Fruit fly (Drosophila melanogaster): ENCODE data around the gene Edem2.

The Edem2 gene

DNA sequence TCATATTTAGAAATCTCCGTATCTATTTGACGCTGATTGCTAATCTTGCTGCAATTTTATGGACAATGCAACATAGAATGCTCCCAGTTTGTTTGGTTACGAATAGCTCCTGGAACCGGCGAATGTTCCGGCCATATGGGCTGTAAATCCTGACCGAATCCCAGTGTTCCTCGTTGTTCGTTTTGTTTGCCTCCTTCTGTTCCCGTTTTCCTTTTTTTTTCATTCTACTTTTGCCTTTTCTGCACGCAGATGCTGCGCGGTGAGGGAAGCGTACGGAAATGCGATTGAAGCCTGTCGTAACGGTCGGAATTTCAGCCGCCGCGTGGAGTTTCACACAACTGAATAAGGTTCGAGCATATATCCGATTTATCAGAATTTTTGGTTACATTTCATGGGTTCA lies 15.9 kb upstream of the Edem2 start, which contains the start of gene CG43925:
TSS of gene CG43925 (plus strand) at position 301 of the 400 bp plus-strand sequence.
- TF ChIP-seq ttk (optimal IDR thresholded peaks at IDR 0.05) = no peak
- no peak for TF ChIP-seq insv (optimal IDR thresholded peaks at IDR 0.05)
- no peak for TF ChIP-seq h (optimal IDR thresholded peaks at IDR 0.05)
- no peak for TF ChIP-seq Myc (optimal IDR thresholded peaks at IDR 0.05)
- no peak for TF ChIP-seq Sin3A (optimal IDR thresholded peaks at IDR 0.05)
- TF ChIP-seq psq (optimal IDR thresholded peaks at IDR 0.05) = no peak

DNA sequence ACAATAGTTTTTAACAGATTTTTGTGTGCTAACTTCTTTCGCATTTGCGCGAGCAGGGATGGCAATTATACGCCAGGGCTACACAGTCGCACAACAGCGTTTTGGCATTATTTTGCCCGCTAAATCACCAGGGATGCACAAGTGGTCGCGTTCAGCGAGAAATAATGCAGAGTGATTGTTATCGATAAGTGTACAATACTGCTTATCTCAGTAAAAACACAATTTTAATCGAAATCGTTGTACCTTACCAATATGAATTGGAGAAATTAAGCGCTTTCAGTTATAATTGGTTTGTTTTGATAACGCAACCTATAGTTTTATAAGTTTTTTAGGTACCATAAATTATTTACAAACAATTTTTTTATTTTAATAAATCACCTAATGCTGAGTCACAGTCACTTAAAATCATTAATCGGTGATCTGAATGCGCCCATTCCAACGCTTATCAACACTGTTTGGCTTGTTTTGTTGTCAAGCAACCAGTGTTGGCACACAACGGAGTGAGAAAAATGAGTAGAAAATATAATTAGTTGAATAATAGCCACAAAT lies 15.2 kb upstream of the Edem2 start, which contains the start of the genes Sfmbt and CG5439:
TSS of gene Sfmbt (minus strand) at position 85 of the 549 bp plus-strand sequence.
TSS of gene CG5439 (plus strand) at position 450 of the 549 bp plus-strand sequence.
- TF ChIP-seq Myc (optimal IDR thresholded peaks at IDR 0.05) = no peak
- no peak for TF ChIP-seq insv (optimal IDR thresholded peaks at IDR 0.05)
- no peak for TF ChIP-seq h (optimal IDR thresholded peaks at IDR 0.05)
- no peak for TF ChIP-seq Sin3A (optimal IDR thresholded peaks at IDR 0.05)
- no peak for TF ChIP-seq ttk (optimal IDR thresholded peaks at IDR 0.05)
- TF ChIP-seq psq (optimal IDR thresholded peaks at IDR 0.05) = no peak

DNA sequence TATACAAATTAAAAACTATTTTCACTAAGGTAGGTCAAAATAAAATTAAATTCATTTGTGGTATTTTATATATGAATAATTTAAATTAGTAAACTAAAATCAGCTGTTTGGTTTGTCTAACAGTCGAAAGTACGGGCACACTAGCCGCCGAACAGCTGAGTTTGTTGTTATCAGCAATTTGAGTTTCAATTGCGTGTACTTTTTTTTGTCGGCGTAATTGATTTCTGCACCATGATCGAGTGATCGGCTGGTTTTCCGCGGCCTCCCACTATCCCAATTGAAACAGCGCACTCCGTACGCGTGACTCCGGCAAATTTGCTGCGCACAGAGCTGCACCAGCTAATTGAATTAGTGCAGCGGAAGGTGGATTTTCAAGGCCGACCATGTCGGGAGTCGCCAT lies 12.9 kb upstream of the Edem2 start, which contains the start of gene Alg7:
TSS of gene Alg7 (plus strand) at position 153 of the 400 bp plus-strand sequence.
- peak; percentile 53 for TF ChIP-seq insv (optimal IDR thresholded peaks at IDR 0.05)
- TF ChIP-seq h (optimal IDR thresholded peaks at IDR 0.05) = no peak

DNA sequence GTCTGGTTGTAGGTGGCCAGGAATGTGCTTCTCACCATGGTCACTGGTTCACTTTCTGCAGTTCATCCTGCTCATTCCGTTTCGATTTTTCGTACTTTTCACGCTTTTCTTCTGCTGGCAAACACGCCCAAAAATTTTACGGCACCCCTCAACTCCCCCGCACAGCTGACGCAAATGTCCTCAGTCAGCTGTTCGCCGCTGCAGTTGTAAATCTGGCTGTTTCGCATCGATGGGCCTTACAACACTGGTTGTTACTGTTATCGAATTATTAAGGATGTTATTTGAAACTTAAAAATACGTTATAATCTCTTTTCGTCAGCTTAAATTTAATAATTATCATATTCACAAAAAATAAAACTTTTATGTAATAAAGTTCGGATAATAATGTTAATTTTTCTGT lies 9.6 kb upstream of the Edem2 start, which contains the start of gene Mgat3:
TSS of gene Mgat3 (minus strand) at position 182 of the 400 bp plus-strand sequence.
- no peak for TF ChIP-seq psq (optimal IDR thresholded peaks at IDR 0.05)
- no peak for TF ChIP-seq ttk (optimal IDR thresholded peaks at IDR 0.05)
- no peak for TF ChIP-seq insv (optimal IDR thresholded peaks at IDR 0.05)
- no peak for TF ChIP-seq h (optimal IDR thresholded peaks at IDR 0.05)
- TF ChIP-seq Sin3A (optimal IDR thresholded peaks at IDR 0.05) = no peak
- no peak for TF ChIP-seq Myc (optimal IDR thresholded peaks at IDR 0.05)

DNA sequence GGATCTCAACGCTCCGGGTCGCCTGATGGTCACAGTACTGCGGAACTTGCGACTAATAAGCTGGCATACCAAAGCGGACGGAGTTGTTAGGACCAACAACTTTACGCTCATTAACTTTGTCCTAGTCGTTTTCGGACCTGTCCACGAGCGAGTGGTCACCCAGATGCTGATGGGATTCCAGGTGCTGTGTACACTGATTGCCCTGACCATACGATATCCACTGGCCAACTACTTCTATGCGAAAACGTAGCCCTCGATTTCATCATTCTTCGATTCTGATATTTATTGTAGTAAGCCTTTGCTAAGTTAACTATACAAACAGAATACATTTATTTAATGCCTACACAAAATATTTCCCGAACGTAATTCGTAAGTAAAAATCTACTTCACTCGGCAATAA lies 8.9 kb upstream of the Edem2 start, which contains the start of gene Rsph1:
TSS of gene Rsph1 (plus strand) at position 301 of the 400 bp plus-strand sequence.
- TF ChIP-seq Myc (optimal IDR thresholded peaks at IDR 0.05) (no peak), psq (optimal IDR thresholded peaks at IDR 0.05) (no peak), ttk (optimal IDR thresholded peaks at IDR 0.05) (no peak), Sin3A (optimal IDR thresholded peaks at IDR 0.05) (no peak), insv (optimal IDR thresholded peaks at IDR 0.05) (no peak), h (optimal IDR thresholded peaks at IDR 0.05) (no peak)

DNA sequence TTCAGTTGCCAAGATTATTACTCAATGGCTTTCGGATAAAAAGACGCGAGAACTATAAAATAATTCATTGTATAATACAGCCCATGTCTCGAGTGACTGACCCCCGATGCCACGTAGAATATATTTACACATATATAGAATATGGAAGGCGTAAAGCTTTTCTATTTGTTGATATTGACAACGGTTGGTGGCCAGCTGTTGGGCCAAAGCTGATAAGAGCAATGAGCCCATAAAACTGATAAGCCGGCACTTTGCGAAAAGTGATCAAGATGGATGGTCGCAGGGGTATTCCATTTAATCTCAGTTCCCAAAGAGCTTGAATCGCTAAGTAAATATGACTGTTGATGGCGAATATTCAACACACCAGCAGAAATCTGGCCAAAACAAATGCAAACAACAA lies 1.5 kb upstream of the Edem2 start:
- no peak for TF ChIP-seq h (optimal IDR thresholded peaks at IDR 0.05)
- TF ChIP-seq psq (optimal IDR thresholded peaks at IDR 0.05) = no peak
- TF ChIP-seq Myc (optimal IDR thresholded peaks at IDR 0.05) = no peak
- TF ChIP-seq insv (optimal IDR thresholded peaks at IDR 0.05) = no peak
- no peak for TF ChIP-seq Sin3A (optimal IDR thresholded peaks at IDR 0.05)
- no peak for TF ChIP-seq ttk (optimal IDR thresholded peaks at IDR 0.05)

DNA sequence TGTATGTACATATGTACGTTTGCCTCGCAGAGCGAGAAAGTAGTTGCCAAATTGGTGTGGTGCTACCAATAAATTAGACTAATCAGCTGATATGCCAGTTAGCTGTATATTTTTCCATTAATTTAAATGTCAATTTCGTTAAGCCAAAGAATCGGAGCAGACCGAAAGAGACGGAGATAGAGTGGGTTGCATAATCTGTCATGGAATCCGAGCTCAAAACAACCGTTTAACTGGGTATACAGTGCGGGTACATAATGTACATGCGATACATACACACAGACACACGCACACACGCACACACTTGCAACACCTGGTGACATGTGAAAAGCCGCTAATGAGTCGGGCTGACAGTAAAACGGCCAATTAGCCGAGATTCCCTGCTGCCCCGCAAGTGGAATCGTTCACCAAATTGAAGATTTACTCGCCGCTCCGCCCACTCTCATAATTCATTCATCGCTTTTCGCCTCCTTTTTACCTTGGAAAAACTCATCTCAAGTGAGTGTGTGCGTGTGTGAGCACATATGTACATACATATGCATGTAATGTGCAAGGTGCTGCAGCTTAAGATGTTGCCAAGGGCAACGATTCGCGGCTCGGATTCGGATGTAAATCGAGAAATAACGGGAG lies 836 bp upstream of the Edem2 start:
- TF ChIP-seq h (optimal IDR thresholded peaks at IDR 0.05) (no peak), psq (optimal IDR thresholded peaks at IDR 0.05) (no peak), insv (optimal IDR thresholded peaks at IDR 0.05) (no peak), ttk (optimal IDR thresholded peaks at IDR 0.05) (no peak), Myc (optimal IDR thresholded peaks at IDR 0.05) (no peak), Sin3A (optimal IDR thresholded peaks at IDR 0.05) (no peak)

DNA sequence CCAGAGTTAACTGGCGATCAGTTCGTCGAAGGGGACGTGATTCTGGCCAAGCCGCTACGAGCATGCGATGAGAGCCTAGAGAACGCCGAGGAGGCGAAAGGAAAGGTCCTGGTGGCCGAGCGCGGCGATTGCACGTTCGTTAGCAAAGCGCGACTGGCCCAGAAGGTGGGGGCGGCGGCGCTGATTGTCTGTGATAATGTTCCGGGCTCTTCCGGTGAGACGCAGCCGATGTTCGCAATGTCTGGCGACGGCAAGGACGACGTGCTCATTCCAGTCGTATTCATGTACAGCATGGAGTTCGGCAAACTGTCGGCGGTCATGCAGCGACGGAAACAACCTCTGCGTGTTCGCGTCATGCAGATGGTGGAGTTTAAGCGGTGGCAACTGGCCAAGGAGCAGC lies 3.8 kb downstream of the Edem2 start:
- TF ChIP-seq psq (optimal IDR thresholded peaks at IDR 0.05) (no peak), Sin3A (optimal IDR thresholded peaks at IDR 0.05) (no peak), Myc (optimal IDR thresholded peaks at IDR 0.05) (no peak), ttk (optimal IDR thresholded peaks at IDR 0.05) (no peak), insv (optimal IDR thresholded peaks at IDR 0.05) (no peak), h (optimal IDR thresholded peaks at IDR 0.05) (no peak)

DNA sequence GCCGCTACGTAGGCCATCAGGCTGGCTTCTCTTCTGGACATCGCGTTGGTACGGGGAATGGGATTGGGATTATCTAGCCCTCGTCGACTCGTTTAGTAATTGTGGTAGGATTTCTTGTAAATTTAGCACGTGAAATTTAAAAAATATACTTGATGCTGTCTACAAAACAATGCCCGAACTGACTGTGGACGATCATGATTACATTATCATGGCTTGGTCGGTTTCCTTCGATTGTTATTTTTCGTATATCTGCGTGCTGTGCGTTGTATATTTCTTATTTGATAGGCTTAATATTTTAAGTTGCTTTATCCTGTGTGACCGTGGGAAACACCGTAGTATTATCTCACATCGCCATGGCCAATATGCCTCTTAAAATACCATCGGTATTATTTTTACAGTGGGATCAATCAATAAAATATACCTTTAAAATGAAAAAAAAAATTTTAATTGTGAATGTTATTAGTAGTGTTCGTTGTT lies 11.0 kb downstream of the Edem2 start, which contains the start of gene CG16972:
TSS of gene CG16972 (minus strand) at position 336 of the 477 bp plus-strand sequence.
- no peak for TF ChIP-seq h (optimal IDR thresholded peaks at IDR 0.05)
- no peak for TF ChIP-seq ttk (optimal IDR thresholded peaks at IDR 0.05)
- no peak for TF ChIP-seq Myc (optimal IDR thresholded peaks at IDR 0.05)
- no peak for TF ChIP-seq insv (optimal IDR thresholded peaks at IDR 0.05)
- no peak for TF ChIP-seq Sin3A (optimal IDR thresholded peaks at IDR 0.05)
- no peak for TF ChIP-seq psq (optimal IDR thresholded peaks at IDR 0.05)

DNA sequence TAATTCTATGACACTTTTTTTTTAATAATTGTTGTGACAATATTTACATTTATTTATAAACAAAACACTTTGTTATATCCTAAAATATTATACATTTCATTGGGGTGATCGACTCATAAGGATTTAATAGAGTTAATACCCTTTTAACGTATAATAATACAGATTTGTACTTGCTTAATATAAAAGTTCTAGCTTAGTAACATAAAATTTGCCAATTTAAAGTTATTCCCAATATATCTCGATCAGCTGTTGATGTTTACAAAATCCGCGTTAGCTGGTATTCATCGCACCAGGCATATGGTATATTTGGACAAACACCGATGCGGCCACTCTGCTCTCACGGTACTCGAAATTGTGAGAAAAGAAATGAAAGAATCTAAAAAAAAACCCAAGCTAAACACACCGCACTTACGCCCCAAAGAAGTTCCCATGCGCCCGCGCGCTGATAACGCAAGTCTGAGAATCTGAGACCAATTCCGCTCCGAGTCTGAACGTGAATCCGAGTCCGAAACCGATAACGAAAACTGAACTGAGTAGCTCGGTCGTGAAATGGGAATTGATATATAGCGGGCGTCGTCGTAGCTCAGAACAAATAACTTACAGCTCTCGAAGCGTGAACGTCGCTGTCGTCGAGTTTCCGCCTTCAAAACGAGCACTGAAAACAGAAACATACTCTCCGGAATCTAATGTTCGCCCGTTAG lies 11.6 kb downstream of the Edem2 start, which contains the start of gene Pect:
TSS of gene Pect (plus strand) at position 326 of the 701 bp plus-strand sequence.
- no peak for TF ChIP-seq insv (optimal IDR thresholded peaks at IDR 0.05)
- TF ChIP-seq psq (optimal IDR thresholded peaks at IDR 0.05) = no peak
- no peak for TF ChIP-seq Sin3A (optimal IDR thresholded peaks at IDR 0.05)
- no peak for TF ChIP-seq h (optimal IDR thresholded peaks at IDR 0.05)
- TF ChIP-seq ttk (optimal IDR thresholded peaks at IDR 0.05) = no peak
- no peak for TF ChIP-seq Myc (optimal IDR thresholded peaks at IDR 0.05)

DNA sequence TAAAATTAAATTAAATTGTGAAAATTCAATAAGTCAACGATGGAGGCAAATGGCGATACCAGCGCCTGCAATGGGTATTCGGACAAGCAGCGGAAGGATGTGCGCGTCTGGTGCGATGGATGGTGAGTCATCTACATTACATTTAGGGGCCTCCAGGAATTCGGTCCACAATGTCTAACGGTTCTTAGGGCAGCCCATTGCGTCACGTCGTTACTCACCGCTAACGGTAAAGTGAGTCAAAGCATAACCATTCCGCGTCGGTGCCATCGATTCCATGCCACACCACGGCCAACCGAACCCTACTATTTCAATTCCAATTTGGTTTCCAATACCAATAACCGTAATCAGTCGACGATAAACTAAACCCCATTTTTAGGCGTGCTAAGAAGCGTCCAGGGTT lies 12.2 kb downstream of the Edem2 start:
- no peak for TF ChIP-seq psq (optimal IDR thresholded peaks at IDR 0.05)
- no peak for TF ChIP-seq Sin3A (optimal IDR thresholded peaks at IDR 0.05)
- no peak for TF ChIP-seq insv (optimal IDR thresholded peaks at IDR 0.05)
- TF ChIP-seq Myc (optimal IDR thresholded peaks at IDR 0.05) = no peak
- TF ChIP-seq ttk (optimal IDR thresholded peaks at IDR 0.05) = no peak
- TF ChIP-seq h (optimal IDR thresholded peaks at IDR 0.05) = no peak

DNA sequence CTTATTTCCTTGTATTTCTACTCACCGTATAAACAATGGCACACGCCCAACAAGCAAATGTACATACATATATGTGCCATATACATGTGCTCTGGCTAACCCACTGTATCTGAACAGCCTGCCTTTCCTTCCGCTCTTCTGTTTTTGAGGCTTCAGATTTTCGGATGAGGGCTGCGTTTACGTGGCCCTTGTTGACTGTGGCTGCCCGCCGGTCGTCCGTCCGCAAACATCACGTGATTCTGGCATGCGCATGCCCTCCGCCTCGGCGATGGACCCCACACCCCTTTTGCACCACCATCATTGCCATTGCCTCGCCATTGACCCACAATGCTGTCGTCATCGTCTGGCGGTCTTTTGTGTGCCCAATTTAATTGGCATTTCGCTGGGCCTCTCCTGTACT lies 13.3 kb downstream of the Edem2 start:
- no peak for TF ChIP-seq Myc (optimal IDR thresholded peaks at IDR 0.05)
- no peak for TF ChIP-seq Sin3A (optimal IDR thresholded peaks at IDR 0.05)
